1 fruit fly cellular context compared by ENCODE assay signal in genomic region chr2L:18523003-18523402, dm6.
TF ChIP-seq lines count a peak whose summit lies in the region.

No protein-coding gene starts in this region.

TF ChIP-seq in whole organism, prepupa, 60 proteins besides CTCF, POLR2A, EP300 and RAD21 (continued from another document):
- peak; percentile 57 for TF ChIP-seq CG8632 (GFP tag; optimal IDR thresholded peaks at IDR 0.05; lab: Kevin White, UChicago)
- peak; percentile 64 for TF ChIP-seq dac (GFP tag; optimal IDR thresholded peaks at IDR 0.05; lab: Kevin White, UChicago)
- TF ChIP-seq Eip93F (GFP tag; optimal IDR thresholded peaks at IDR 0.05; lab: Kevin White, UChicago): no peak
- TF ChIP-seq CG6276 (GFP tag; optimal IDR thresholded peaks at IDR 0.05; lab: Kevin White, UChicago): peak; percentile 73
- TF ChIP-seq CG6792 (GFP tag; optimal IDR thresholded peaks at IDR 0.05; lab: Kevin White, UChicago): peak; percentile 36
- peak; percentile 83 for TF ChIP-seq CG6808 (GFP tag; optimal IDR thresholded peaks at IDR 0.05; lab: Kevin White, UChicago)
- TF ChIP-seq CG16779 (tag; optimal IDR thresholded peaks at IDR 0.05; lab: Kevin White, UChicago): peak; percentile 69
- peak; percentile 75 for TF ChIP-seq CG6163 (GFP tag; IDR thresholded peaks at IDR 0.05; lab: Robert Waterston, UW)
- peak; percentile 17 for TF ChIP-seq CG7368 (GFP tag; optimal IDR thresholded peaks at IDR 0.05; lab: Kevin White, UChicago)
- TF ChIP-seq CG31627 (GFP tag; optimal IDR thresholded peaks at IDR 0.05; lab: Kevin White, UChicago): no peak
- TF ChIP-seq Gug (GFP tag; IDR thresholded peaks at IDR 0.05; lab: Robert Waterston, UW): peak; percentile 23; the same call in 1 of the 2 replicates
- no peak for TF ChIP-seq Smox (GFP tag; optimal IDR thresholded peaks at IDR 0.05; lab: Kevin White, UChicago)
- peak; percentile 86 for TF ChIP-seq CG3032 (tag; optimal IDR thresholded peaks at IDR 0.05; lab: Kevin White, UChicago)
- TF ChIP-seq fd59A (GFP tag; optimal IDR thresholded peaks at IDR 0.05; lab: Kevin White, UChicago): peak; percentile 63
- no peak for TF ChIP-seq fd85E (GFP tag; optimal IDR thresholded peaks at IDR 0.05; lab: Kevin White, UChicago)
- peak; percentile 74 for TF ChIP-seq eg (GFP tag; IDR thresholded peaks at IDR 0.05; lab: Robert Waterston, UW)
- TF ChIP-seq CG8119 (GFP tag; IDR thresholded peaks at IDR 0.05; lab: Robert Waterston, UW): peak; percentile 90
- peak; percentile 87 for TF ChIP-seq Ets96B (tag; optimal IDR thresholded peaks at IDR 0.05; lab: Kevin White, UChicago)
- peak; percentile 45 for TF ChIP-seq CG3919 (GFP tag; optimal IDR thresholded peaks at IDR 0.05; lab: Kevin White, UChicago)
- no peak for TF ChIP-seq svp (GFP tag; lab: Kevin White, UChicago)
- no peak for TF ChIP-seq Ets21C (GFP tag; optimal IDR thresholded peaks at IDR 0.05; lab: Kevin White, UChicago)
- TF ChIP-seq esn (GFP tag; optimal IDR thresholded peaks at IDR 0.05; lab: Kevin White, UChicago): no peak
- peak; percentile 0 for TF ChIP-seq Sox102F (GFP tag; optimal IDR thresholded peaks at IDR 0.05; lab: Kevin White, UChicago)
- peak; percentile 70 for TF ChIP-seq Lpt (GFP tag; optimal IDR thresholded peaks at IDR 0.05; lab: Kevin White, UChicago)
- TF ChIP-seq CG9139 (GFP tag; optimal IDR thresholded peaks at IDR 0.05; lab: Kevin White, UChicago): no peak
- no peak for TF ChIP-seq topi (GFP tag; optimal IDR thresholded peaks at IDR 0.05; lab: Kevin White, UChicago)
- TF ChIP-seq CG1621 (tag; optimal IDR thresholded peaks at IDR 0.05; lab: Kevin White, UChicago): peak; percentile 66
- TF ChIP-seq CG10669 (GFP tag; optimal IDR thresholded peaks at IDR 0.05; lab: Kevin White, UChicago): peak; percentile 83
- TF ChIP-seq vri (GFP tag; optimal IDR thresholded peaks at IDR 0.05; lab: Kevin White, UChicago): no peak
- peak; percentile 62 for TF ChIP-seq CG10631 (GFP tag; optimal IDR thresholded peaks at IDR 0.05; lab: Kevin White, UChicago)
- TF ChIP-seq dsx (GFP tag; optimal IDR thresholded peaks at IDR 0.05; lab: Kevin White, UChicago; ENCODE audit: poor library complexity, severe bottlenecking): peak; percentile 57
